Worm (Caenorhabditis elegans) whole organism, late embryonic: ENCODE measurements around the gene irld-24.
A peak's percentile ranks its signal among the peaks of the same experiment; 100 is the strongest.

Experiments used
- C38D4.7 ChIP-seq: fragments of 200-800 bp; sonication (Bioruptor generic); optimal IDR thresholded peaks from 2 replicates; lab custom pipeline; 2018; ENCODE audit warnings: mild to moderate bottlenecking, missing genetic modification characterization, moderate library complexity, missing compliant biosample characterization
- K02D7.2 ChIP-seq: sonication (generic microtip); optimal IDR thresholded peaks from 2 replicates; lab custom pipeline; 2017; ENCODE audit warnings: mild to moderate bottlenecking, missing genetic modification characterization, missing compliant biosample characterization
- Y22D7AL.16 ChIP-seq: sonication (generic microtip); optimal IDR thresholded peaks from 2 replicates; lab custom pipeline; 2016; ENCODE audit warnings: missing genetic modification characterization, missing compliant biosample characterization
- ceh-18 ChIP-seq: sonication (generic microtip); optimal IDR thresholded peaks from 2 replicates; lab custom pipeline; 2016; ENCODE audit warnings: missing genetic modification characterization, missing compliant biosample characterization
- ceh-19 ChIP-seq: fragments of 200-800 bp; sonication (Bioruptor generic); optimal IDR thresholded peaks from 2 replicates; lab custom pipeline; 2018; ENCODE audit warnings: mild to moderate bottlenecking, missing genetic modification characterization, missing compliant biosample characterization
- ceh-22 ChIP-seq: sonication (generic microtip); optimal IDR thresholded peaks from 2 replicates; lab custom pipeline; 2017; ENCODE audit warnings: missing biosample characterization, missing genetic modification characterization
- ceh-30 ChIP-seq: fragments of 150-350 bp; optimal IDR thresholded peaks from 2 replicates; lab custom pipeline; 2014; ENCODE audit warnings: missing biosample characterization, missing genetic modification characterization
- ceh-31 ChIP-seq: sonication (generic microtip); optimal IDR thresholded peaks from 2 replicates; lab custom pipeline; 2016; ENCODE audit warnings: missing genetic modification characterization, missing compliant biosample characterization
- ceh-34 ChIP-seq: sonication (generic microtip); optimal IDR thresholded peaks from 2 replicates; lab custom pipeline; 2016; ENCODE audit warnings: mild to moderate bottlenecking, missing genetic modification characterization, missing compliant biosample characterization
- ceh-45 ChIP-seq: fragments of 200-800 bp; sonication (Bioruptor generic); IDR thresholded peaks from 2 replicates; pipeline ENCODE4 v1.3.6; 2022; ENCODE audit warnings: missing genetic modification reagents, missing genetic modification characterization, missing compliant biosample characterization
- ceh-48 ChIP-seq: sonication (generic microtip); optimal IDR thresholded peaks from 2 replicates; lab custom pipeline; 2016; ENCODE audit warnings: missing genetic modification characterization, inconsistent platforms, missing compliant biosample characterization
- ceh-9 ChIP-seq: sonication (generic microtip); optimal IDR thresholded peaks from 2 replicates; lab custom pipeline; 2016; ENCODE audit warnings: mild to moderate bottlenecking, missing genetic modification characterization, inconsistent platforms, missing compliant biosample characterization
- dmd-4 ChIP-seq: sonication (generic microtip); optimal IDR thresholded peaks from 2 replicates; lab custom pipeline; 2016; ENCODE audit warnings: borderline replicate concordance, missing genetic modification characterization, missing compliant biosample characterization
- dve-1 ChIP-seq: sonication (generic microtip); optimal IDR thresholded peaks from 2 replicates; lab custom pipeline; 2017; ENCODE audit warnings: antibody characterized with exemption, mild to moderate bottlenecking, missing genetic modification characterization, missing compliant biosample characterization
- elt-2 ChIP-seq: sonication (generic microtip); optimal IDR thresholded peaks from 2 replicates; lab custom pipeline; 2016; ENCODE audit warnings: missing genetic modification reagents, missing genetic modification characterization, missing compliant biosample characterization
- hlh-13 ChIP-seq: fragments of 200-800 bp; sonication (Bioruptor generic); optimal IDR thresholded peaks from 2 replicates; lab custom pipeline; 2018; ENCODE audit warnings: mild to moderate bottlenecking, missing genetic modification characterization, missing compliant biosample characterization
- hlh-15 ChIP-seq: sonication (generic microtip); optimal IDR thresholded peaks from 2 replicates; lab custom pipeline; 2016; ENCODE audit warnings: missing genetic modification characterization, missing compliant biosample characterization
- hlh-30 ChIP-seq: sonication (generic microtip); optimal IDR thresholded peaks from 2 replicates; lab custom pipeline; 2017; ENCODE audit warnings: antibody characterized with exemption, missing genetic modification characterization, missing compliant biosample characterization; ENCODE audit not compliant: insufficient read depth
- madf-2 ChIP-seq: sonication (generic microtip); optimal IDR thresholded peaks from 2 replicates; lab custom pipeline; 2017; ENCODE audit warnings: missing genetic modification characterization, missing compliant biosample characterization
- mec-3 ChIP-seq: sonication (generic microtip); optimal IDR thresholded peaks from 2 replicates; lab custom pipeline; 2016; ENCODE audit warnings: borderline replicate concordance, missing genetic modification characterization, missing compliant biosample characterization
- nfya-1 ChIP-seq: sonication (generic microtip); optimal IDR thresholded peaks from 2 replicates; lab custom pipeline; 2017; ENCODE audit warnings: missing genetic modification characterization, mild to moderate bottlenecking, missing compliant biosample characterization, antibody characterized with exemption, moderate library complexity
- nhr-11 ChIP-seq: fragments of 150-350 bp; optimal IDR thresholded peaks from 2 replicates; lab custom pipeline; 2014; ENCODE audit warnings: missing biosample characterization, missing genetic modification characterization
- nhr-232 ChIP-seq: sonication (generic microtip); optimal IDR thresholded peaks from 2 replicates; lab custom pipeline; 2016; ENCODE audit warnings: missing genetic modification characterization, missing compliant biosample characterization
- odd-2 ChIP-seq: sonication (generic microtip); optimal IDR thresholded peaks from 2 replicates; lab custom pipeline; 2017; ENCODE audit warnings: antibody characterized with exemption, mild to moderate bottlenecking, missing genetic modification characterization, missing compliant biosample characterization
- pros-1 ChIP-seq: fragments of 150-350 bp; optimal IDR thresholded peaks from 2 replicates; lab custom pipeline; 2014; ENCODE audit warnings: missing biosample characterization, missing genetic modification reagents, missing genetic modification characterization
- sdc-2 ChIP-seq: sonication (generic microtip); optimal IDR thresholded peaks from 2 replicates; lab custom pipeline; 2016; ENCODE audit warnings: missing genotype, missing genetic modification characterization, missing compliant biosample characterization
- sox-2 ChIP-seq: fragments of 200-800 bp; sonication (Bioruptor generic); IDR thresholded peaks from 2 replicates; pipeline ENCODE4 v1.3.6; 2022; ENCODE audit warnings: missing genetic modification reagents, missing genetic modification characterization, missing compliant biosample characterization
- syd-9 ChIP-seq: sonication (generic microtip); optimal IDR thresholded peaks from 2 replicates; lab custom pipeline; 2016; ENCODE audit warnings: mild to moderate bottlenecking, missing genetic modification characterization, moderate library complexity, missing compliant biosample characterization
- tbx-7 ChIP-seq: sonication (generic microtip); optimal IDR thresholded peaks from 2 replicates; lab custom pipeline; 2016; ENCODE audit warnings: missing genotype, missing genetic modification characterization, missing compliant biosample characterization
- ttx-3 ChIP-seq: sonication (generic microtip); optimal IDR thresholded peaks from 2 replicates; lab custom pipeline; 2016; ENCODE audit warnings: missing genetic modification reagents, missing genetic modification characterization, missing compliant biosample characterization
- zip-5 ChIP-seq: sonication (generic microtip); optimal IDR thresholded peaks from 2 replicates; lab custom pipeline; 2016; ENCODE audit warnings: missing genetic modification characterization, missing compliant biosample characterization

The irld-24 gene

DNA sequence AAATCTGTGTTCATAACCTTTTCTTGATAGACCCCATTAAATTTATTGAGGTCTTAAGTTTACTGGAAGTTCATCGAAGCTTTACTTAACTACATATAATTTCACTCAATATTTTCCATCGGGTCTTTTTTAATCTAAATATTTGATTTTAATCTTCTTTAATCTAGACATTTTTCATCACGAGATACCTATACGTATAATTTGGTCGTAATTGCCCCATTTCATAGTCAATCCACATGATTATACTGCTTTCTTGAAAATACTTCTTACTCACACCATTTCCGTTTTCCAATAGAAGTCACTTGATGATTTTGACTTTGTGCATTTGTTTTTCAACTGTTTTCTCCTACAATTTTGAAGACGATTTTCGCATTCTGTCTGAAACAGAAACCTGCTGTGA, at the start of gene irld-24:
Gene irld-24 (plus strand): TSS at position 301 of the 400 bp plus-strand sequence.
- TF ChIP-seq ceh-18 (tag; lab: Kevin White, UChicago) (no peak), odd-2 (tag; lab: Kevin White, UChicago) (no peak), K02D7.2 (tag; lab: Kevin White, UChicago) (no peak), tbx-7 (no peak), sox-2 (GFP tag; lab: Robert Waterston, UW) (no peak), ceh-30 (tag; lab: Kevin White, UChicago) (no peak), ttx-3 (tag; lab: Kevin White, UChicago) (no peak), ceh-22 (tag; lab: Kevin White, UChicago) (no peak), zip-5 (tag; lab: Kevin White, UChicago) (no peak), ceh-9 (tag; lab: Kevin White, UChicago) (no peak), dve-1 (tag; lab: Kevin White, UChicago) (no peak), ceh-45 (no peak), ceh-31 (tag; lab: Kevin White, UChicago) (no peak), syd-9 (tag; lab: Kevin White, UChicago) (no peak)

DNA sequence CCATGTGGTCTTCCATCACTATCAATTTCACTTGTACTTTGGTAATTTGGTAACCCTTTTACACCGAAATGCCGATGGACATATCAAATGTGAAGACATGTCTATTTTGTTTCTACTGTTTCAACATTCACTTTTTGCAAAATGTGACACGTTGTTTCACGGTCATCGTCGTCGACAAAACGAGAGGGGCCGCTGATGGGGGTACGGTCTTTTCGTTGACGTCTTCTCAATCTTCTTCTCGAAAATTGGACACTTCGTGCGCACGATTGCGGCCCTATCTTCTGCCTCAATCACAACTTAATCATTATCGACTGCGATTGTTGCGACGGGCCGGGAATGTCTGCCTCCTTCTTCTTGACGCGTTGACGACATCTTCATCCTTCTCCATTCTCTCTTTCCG, 49.7 kb upstream of the irld-24 start:
- TF ChIP-seq nhr-232 (tag; lab: Kevin White, UChicago) = no peak
- no peak for TF ChIP-seq ceh-45
- TF ChIP-seq ceh-34 (tag; lab: Kevin White, UChicago) = no peak

DNA sequence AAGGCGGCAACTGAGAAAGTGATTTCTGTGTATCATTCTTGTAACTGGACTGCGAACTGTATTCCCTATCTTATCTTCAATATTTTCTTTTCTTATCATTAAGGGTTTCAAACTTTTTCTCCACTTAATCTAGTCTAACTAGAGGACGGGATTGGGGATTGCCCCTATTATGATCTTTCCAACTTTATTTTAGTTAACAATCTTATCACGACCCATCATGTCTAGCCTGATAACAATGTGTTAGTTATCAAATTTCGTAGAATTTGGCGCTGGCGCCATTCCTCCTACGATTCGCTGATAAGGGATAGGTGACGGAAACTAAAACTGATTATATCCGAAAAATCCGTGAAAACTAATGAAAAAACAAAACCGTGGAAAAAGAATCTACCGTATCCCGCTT, 49.1 kb upstream of the irld-24 start:
- no peak for TF ChIP-seq zip-5 (tag; lab: Kevin White, UChicago)
- peak; percentile 71 for TF ChIP-seq elt-2 (tag; lab: Kevin White, UChicago)
- TF ChIP-seq, all 69 proteins: peak for 1

DNA sequence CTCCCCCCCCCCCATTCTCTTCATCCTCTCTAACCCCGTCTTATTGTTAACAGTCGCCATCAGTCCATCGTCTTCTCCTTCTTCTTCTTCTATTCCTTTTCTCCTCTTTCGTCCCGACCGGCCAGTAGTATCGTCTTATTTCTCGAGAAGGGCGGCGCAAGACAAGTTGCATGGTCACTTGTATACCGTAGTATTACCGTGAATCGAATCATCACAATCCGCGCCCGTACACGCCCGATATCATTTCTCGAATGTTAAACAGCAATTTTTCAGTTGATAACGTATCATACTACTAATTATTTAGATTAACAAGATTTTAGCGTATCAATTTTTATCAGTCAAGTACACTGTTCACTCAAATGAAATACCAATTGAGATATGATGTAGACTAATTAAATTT, 48.5 kb upstream of the irld-24 start:
- TF ChIP-seq ceh-48 (tag; lab: Kevin White, UChicago) (no peak), sdc-2 (tag; lab: Kevin White, UChicago) (no peak), madf-2 (tag; lab: Kevin White, UChicago) (no peak), C38D4.7 (no peak), nfya-1 (peak; percentile 8), hlh-15 (tag; lab: Kevin White, UChicago) (no peak)

DNA sequence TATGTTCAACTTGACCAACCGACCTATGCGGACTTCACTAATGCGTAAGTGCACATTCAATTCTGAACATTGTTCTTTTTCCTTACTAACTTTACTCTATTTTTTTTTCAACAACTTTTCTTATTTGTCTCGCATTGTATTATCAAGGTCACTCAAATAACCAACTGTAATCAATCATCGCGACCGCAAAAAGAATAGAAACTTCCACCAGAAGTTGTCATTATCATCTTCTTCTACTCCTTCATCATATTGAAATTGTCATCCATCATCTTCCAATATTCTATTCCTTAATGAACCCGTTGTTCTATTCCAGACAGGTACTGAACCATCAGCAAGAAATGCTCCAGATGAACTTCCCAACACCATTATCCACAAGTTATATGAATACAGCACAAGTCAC, 47.0 kb upstream of the irld-24 start:
- TF ChIP-seq ceh-22 (tag; lab: Kevin White, UChicago) = no peak
- TF ChIP-seq nfya-1 = no peak
- TF ChIP-seq hlh-13 = no peak
- no peak for TF ChIP-seq mec-3
- TF ChIP-seq pros-1 (tag; lab: Kevin White, UChicago) = no peak
- no peak for TF ChIP-seq Y22D7AL.16 (tag; lab: Kevin White, UChicago)

DNA sequence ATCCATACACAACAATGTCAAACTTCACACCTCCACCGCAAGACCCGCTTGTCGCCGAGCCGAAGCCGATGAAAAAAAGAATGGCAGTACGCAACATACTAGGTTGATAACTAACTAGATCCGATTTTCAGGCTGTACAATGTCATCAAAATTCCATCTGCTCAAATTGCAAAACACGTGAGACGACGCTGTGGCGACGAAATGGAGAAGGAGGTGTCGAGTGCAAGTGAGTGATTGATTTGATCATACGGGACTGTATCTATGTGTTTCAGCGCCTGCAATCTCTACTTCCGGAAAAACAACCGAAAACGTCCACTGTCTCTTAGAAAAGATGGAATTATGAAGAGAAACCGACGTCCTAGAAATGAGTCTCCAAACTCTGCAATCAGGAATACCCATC, 46.1 kb upstream of the irld-24 start:
- TF ChIP-seq dve-1 (tag; lab: Kevin White, UChicago) = no peak
- no peak for TF ChIP-seq nhr-11
- TF ChIP-seq elt-2 (tag; lab: Kevin White, UChicago) = no peak
- TF ChIP-seq hlh-30 (tag; lab: Kevin White, UChicago) = no peak
- no peak for TF ChIP-seq sdc-2 (tag; lab: Kevin White, UChicago)
- no peak for TF ChIP-seq ceh-19 (GFP tag; lab: Kevin White, UChicago)
- no peak for TF ChIP-seq dmd-4
- no peak for TF ChIP-seq nhr-232 (tag; lab: Kevin White, UChicago)
